Worm (Caenorhabditis elegans): Measurements from ENCODE around the gene K09C4.10.

K09C4.10 gene

ce11 chrX:3244402-3244801 lies 35.6 kb downstream of the K09C4.10 start:
- no peak for TF ChIP-seq pha-4 (tag; optimal IDR thresholded peaks at IDR 0.05)
- no peak for TF ChIP-seq pax-1 (tag; optimal IDR thresholded peaks at IDR 0.05)
- no peak for TF ChIP-seq sdc-2 (tag; optimal IDR thresholded peaks at IDR 0.05)
- no peak for TF ChIP-seq ceh-14 (tag; optimal IDR thresholded peaks at IDR 0.05)
- TF ChIP-seq hlh-30 (tag; optimal IDR thresholded peaks at IDR 0.05; ENCODE audit: insufficient read depth): no peak
- no peak for TF ChIP-seq unc-3 (GFP tag; conservative IDR thresholded peaks at IDR 0.05)
- no peak for TF ChIP-seq unc-3 (tag; optimal IDR thresholded peaks at IDR 0.05)

- no peak for TF ChIP-seq zip-5 (tag; optimal IDR thresholded peaks at IDR 0.05)
- no peak for TF ChIP-seq madf-2 (tag; optimal IDR thresholded peaks at IDR 0.05)
- no peak for TF ChIP-seq F13H6.1 (tag; optimal IDR thresholded peaks at IDR 0.05)
- no peak for TF ChIP-seq ceh-45 (GFP tag; IDR thresholded peaks at IDR 0.05)
- TF ChIP-seq ceh-34 (tag; optimal IDR thresholded peaks at IDR 0.05): no peak
- no peak for TF ChIP-seq lim-6 (tag; optimal IDR thresholded peaks at IDR 0.05)
- TF ChIP-seq ceh-18 (tag; optimal IDR thresholded peaks at IDR 0.05): no peak
- TF ChIP-seq ztf-16 (tag; optimal IDR thresholded peaks at IDR 0.05): no peak
- TF ChIP-seq ceh-48 (tag; optimal IDR thresholded peaks at IDR 0.05): no peak
- TF ChIP-seq ahr-1 (tag; optimal IDR thresholded peaks at IDR 0.05): no peak
- no peak for TF ChIP-seq syd-9 (tag; optimal IDR thresholded peaks at IDR 0.05)
These were observed 36.4 kb downstream of the K09C4.10 start, which contains the start of gene irg-7 for ce11 chrX:3243614-3244013. irg-7 (minus strand) TSS chrX:3243636.

ce11 chrX:3235358-3235816 lies 44.6 kb downstream of the K09C4.10 start, which contains the start of gene F28B4.3:
F28B4.3 (minus strand) TSS chrX:3235408.
- TF ChIP-seq ahr-1 (tag; optimal IDR thresholded peaks at IDR 0.05): no peak
- no peak for TF ChIP-seq ztf-16 (tag; optimal IDR thresholded peaks at IDR 0.05)
- no peak for TF ChIP-seq pat-9 (tag; optimal IDR thresholded peaks at IDR 0.05)
- TF ChIP-seq nhr-11 (tag; optimal IDR thresholded peaks at IDR 0.05): no peak
- no peak for TF ChIP-seq fkh-10 (GFP tag; optimal IDR thresholded peaks at IDR 0.05)
- TF ChIP-seq fkh-6 (tag; optimal IDR thresholded peaks at IDR 0.05): no peak
- no peak for TF ChIP-seq che-1 (tag; optimal IDR thresholded peaks at IDR 0.05)
- no peak for TF ChIP-seq ceh-14 (tag; optimal IDR thresholded peaks at IDR 0.05)
- no peak for TF ChIP-seq dmd-4 (tag; optimal IDR thresholded peaks at IDR 0.05; ENCODE audit: borderline replicate concordance)
- no peak for TF ChIP-seq K02D7.2 (tag; optimal IDR thresholded peaks at IDR 0.05)

ce11 chrX:3230575-3230974 lies 49.5 kb downstream of the K09C4.10 start:
- TF ChIP-seq lin-11 (tag; optimal IDR thresholded peaks at IDR 0.05) (no peak), ceh-45 (GFP tag; IDR thresholded peaks at IDR 0.05) (no peak), pqm-1 (tag; optimal IDR thresholded peaks at IDR 0.05) (no peak), K02D7.2 (tag; optimal IDR thresholded peaks at IDR 0.05) (no peak), fkh-6 (tag; optimal IDR thresholded peaks at IDR 0.05) (no peak), hlh-15 (tag; optimal IDR thresholded peaks at IDR 0.05) (no peak), syd-9 (tag; optimal IDR thresholded peaks at IDR 0.05) (no peak), hlh-8 (tag; optimal IDR thresholded peaks at IDR 0.05) (no peak), C38D4.7 (GFP tag; optimal IDR thresholded peaks at IDR 0.05) (no peak)

ce11 chrX:3228701-3229100 lies 51.3 kb downstream of the K09C4.10 start:
- TF ChIP-seq ceh-2 (tag; optimal IDR thresholded peaks at IDR 0.05) (no peak), zip-5 (tag; optimal IDR thresholded peaks at IDR 0.05) (no peak), ceh-34 (tag; optimal IDR thresholded peaks at IDR 0.05) (no peak), hlh-13 (GFP tag; optimal IDR thresholded peaks at IDR 0.05) (no peak), lim-6 (tag; optimal IDR thresholded peaks at IDR 0.05) (no peak), eyg-1 (tag; optimal IDR thresholded peaks at IDR 0.05) (no peak)

Data from whole organism, late embryonic.